Worm (Caenorhabditis elegans) whole organism, L1 larva: ENCODE measurements around the gene slc-28.2.

ENCODE experiments used
- F16B12.6 ChIP-seq: fragments of 150-350 bp; optimal IDR thresholded peaks from 2 replicates; lab custom pipeline; 2014; ENCODE audit warnings: missing biosample characterization, missing genetic modification characterization
- Y116A8C.19 ChIP-seq: sonication (generic microtip); optimal IDR thresholded peaks from 2 replicates; lab custom pipeline; 2016; ENCODE audit warnings: missing compliant biosample characterization, missing genetic modification characterization, borderline replicate concordance
- aly-2 ChIP-seq: fragments of 150-350 bp; optimal IDR thresholded peaks from 2 replicates; lab custom pipeline; 2014; ENCODE audit warnings: missing biosample characterization, missing genetic modification characterization
- ceh-88 ChIP-seq: fragments of 200-800 bp; sonication (Bioruptor generic); IDR thresholded peaks from 2 replicates; pipeline ENCODE4 v1.3.6; 2022; ENCODE audit warnings: missing genetic modification characterization, missing compliant biosample characterization
- efl-1 ChIP-seq, 4 experiments: fragments of 150-350 bp; optimal IDR thresholded peaks in 3 of 4; peaks in 1 of 4; 1 replicate in 1 of 4; 2 replicates in 3 of 4; lab custom pipeline; 2014; ENCODE audit warnings: missing biosample characterization in 2 of 4, missing genetic modification characterization in 2 of 4, missing genetic modification reagents in 2 of 4
- efl-3 ChIP-seq: fragments of 200-800 bp; sonication (Bioruptor generic); optimal IDR thresholded peaks from 2 replicates; lab custom pipeline; 2018; ENCODE audit warnings: mild to moderate bottlenecking, missing genetic modification characterization, missing compliant biosample characterization
- egl-13 ChIP-seq: sonication (generic microtip); optimal IDR thresholded peaks from 2 replicates; lab custom pipeline; 2016; ENCODE audit warnings: missing genotype, missing genetic modification reagents, missing genetic modification characterization, missing compliant biosample characterization
- ets-5 ChIP-seq: fragments of 200-800 bp; sonication (Bioruptor generic); IDR thresholded peaks from 2 replicates; pipeline ENCODE4 v1.3.6; 2022; ENCODE audit warnings: missing genetic modification characterization, missing compliant biosample characterization
- fkh-10 ChIP-seq: sonication (generic microtip); optimal IDR thresholded peaks from 2 replicates; lab custom pipeline; 2017; ENCODE audit warnings: missing biosample characterization, missing genetic modification reagents, missing genetic modification characterization
- fkh-8 ChIP-seq: sonication (generic microtip); optimal IDR thresholded peaks from 2 replicates; lab custom pipeline; 2016; ENCODE audit warnings: mild to moderate bottlenecking, missing genetic modification characterization, missing compliant biosample characterization
- fos-1 ChIP-seq: fragments of 150-350 bp; optimal IDR thresholded peaks from 2 replicates; lab custom pipeline; 2014; ENCODE audit warnings: missing biosample characterization, missing genetic modification characterization
- grh-1 ChIP-seq: fragments of 200-800 bp; sonication (Bioruptor generic); IDR thresholded peaks from 2 replicates; pipeline ENCODE4 v1.3.6; 2022; ENCODE audit warnings: missing genetic modification reagents, missing genetic modification characterization, missing compliant biosample characterization
- hlh-17 ChIP-seq: fragments of 200-800 bp; sonication (Bioruptor generic); optimal IDR thresholded peaks from 2 replicates; lab custom pipeline; 2018; ENCODE audit warnings: missing genetic modification characterization, mild to moderate bottlenecking, missing compliant biosample characterization, moderate library complexity, borderline replicate concordance
- hpl-2 ChIP-seq: fragments of 150-350 bp; optimal IDR thresholded peaks from 2 replicates; lab custom pipeline; 2014; ENCODE audit warnings: missing biosample characterization, missing genetic modification reagents, missing genetic modification characterization
- irx-1 ChIP-seq: sonication (generic microtip); optimal IDR thresholded peaks from 2 replicates; lab custom pipeline; 2016; ENCODE audit warnings: missing genetic modification characterization, missing compliant biosample characterization
- isw-1 ChIP-seq: fragments of 200-800 bp; sonication (Bioruptor generic); IDR thresholded peaks from 2 replicates; pipeline ENCODE4 v1.3.6; 2022; ENCODE audit warnings: missing genetic modification characterization, missing compliant biosample characterization
- jun-1 ChIP-seq: fragments of 150-350 bp; optimal IDR thresholded peaks from 2 replicates; lab custom pipeline; 2014; ENCODE audit warnings: missing biosample characterization, missing genetic modification reagents, missing genetic modification characterization
- lin-14 ChIP-seq: fragments of 200-800 bp; sonication (Bioruptor generic); optimal IDR thresholded peaks from 2 replicates; lab custom pipeline; 2018; ENCODE audit warnings: mild to moderate bottlenecking, missing genetic modification characterization, moderate library complexity, missing compliant biosample characterization
- lin-35 ChIP-seq, 2 experiments: fragments of 150-350 bp; optimal IDR thresholded peaks; 2 replicates each; lab custom pipeline; 2014; ENCODE audit warnings: missing biosample characterization in 2 of 2, missing genetic modification characterization in 2 of 2, missing genetic modification reagents in 2 of 2
- lin-39 ChIP-seq: fragments of 150-350 bp; optimal IDR thresholded peaks from 2 replicates; lab custom pipeline; 2014; ENCODE audit warnings: missing biosample characterization, missing genetic modification reagents, missing genetic modification characterization
- mdl-1 ChIP-seq, 2 experiments: fragments of 150-350 bp; optimal IDR thresholded peaks; 2 replicates each; lab custom pipeline; 2014 to 2017; ENCODE audit warnings: missing biosample characterization in 2 of 2, missing genetic modification characterization in 2 of 2, inconsistent platforms in 1 of 2
- nhr-11 ChIP-seq: fragments of 150-350 bp; optimal IDR thresholded peaks from 2 replicates; lab custom pipeline; 2014; ENCODE audit warnings: missing biosample characterization, missing genetic modification characterization
- nhr-20 ChIP-seq: sonication (generic microtip); optimal IDR thresholded peaks from 2 replicates; lab custom pipeline; 2016; ENCODE audit warnings: mild to moderate bottlenecking, missing genetic modification characterization, missing compliant biosample characterization
- nhr-237 ChIP-seq: fragments of 150-350 bp; optimal IDR thresholded peaks from 2 replicates; lab custom pipeline; 2014; ENCODE audit warnings: missing biosample characterization, missing genetic modification characterization
- nhr-76 ChIP-seq: sonication (generic microtip); optimal IDR thresholded peaks from 2 replicates; lab custom pipeline; 2017; ENCODE audit warnings: missing biosample characterization, missing genetic modification characterization
- nhr-77 ChIP-seq: fragments of 150-350 bp; optimal IDR thresholded peaks from 2 replicates; lab custom pipeline; 2014; ENCODE audit warnings: missing biosample characterization, missing genetic modification characterization
- nhr-85 ChIP-seq: sonication (generic microtip); peaks from one replicate; lab custom pipeline; 2016; ENCODE audit warnings: missing genetic modification characterization, inconsistent platforms, missing compliant biosample characterization
- pax-3 ChIP-seq: fragments of 200-800 bp; sonication (Bioruptor generic); optimal IDR thresholded peaks from 2 replicates; lab custom pipeline; 2018; ENCODE audit warnings: mild to moderate bottlenecking, missing genetic modification characterization, moderate library complexity, missing compliant biosample characterization
- skn-1 ChIP-seq: fragments of 150-350 bp; optimal IDR thresholded peaks from 2 replicates; lab custom pipeline; 2014; ENCODE audit warnings: missing biosample characterization, missing genetic modification characterization
- swsn-7 ChIP-seq: sonication (generic microtip); optimal IDR thresholded peaks from 2 replicates; lab custom pipeline; 2016; ENCODE audit warnings: missing genetic modification characterization, missing compliant biosample characterization
- tbx-2 ChIP-seq: sonication (generic microtip); optimal IDR thresholded peaks from 2 replicates; lab custom pipeline; 2016; ENCODE audit warnings: missing genetic modification characterization, missing compliant biosample characterization
- tlp-1 ChIP-seq: fragments of 150-350 bp; optimal IDR thresholded peaks from 2 replicates; lab custom pipeline; 2014; ENCODE audit warnings: missing biosample characterization, missing genetic modification characterization
- unc-62 ChIP-seq: fragments of 150-350 bp; optimal IDR thresholded peaks from 2 replicates; lab custom pipeline; 2014; ENCODE audit warnings: missing biosample characterization, missing genetic modification reagents, missing genetic modification characterization
- unc-86 ChIP-seq: sonication (generic microtip); optimal IDR thresholded peaks from 2 replicates; lab custom pipeline; 2016; ENCODE audit warnings: missing genetic modification characterization, missing compliant biosample characterization
- unc-98 ChIP-seq: fragments of 200-800 bp; sonication (Bioruptor generic); IDR thresholded peaks from 2 replicates; pipeline ENCODE4 v1.3.6; 2022; ENCODE audit warnings: missing genetic modification characterization, missing compliant biosample characterization
- vab-15 ChIP-seq: sonication (generic microtip); optimal IDR thresholded peaks from 2 replicates; lab custom pipeline; 2017; ENCODE audit warnings: missing genotype, mild to moderate bottlenecking, missing genetic modification characterization, missing compliant biosample characterization
- xbp-1 ChIP-seq: sonication (generic microtip); optimal IDR thresholded peaks from 2 replicates; lab custom pipeline; 2016; ENCODE audit warnings: missing genetic modification characterization, missing compliant biosample characterization
- zip-4 ChIP-seq: fragments of 200-800 bp; sonication (Bioruptor generic); optimal IDR thresholded peaks from 2 replicates; lab custom pipeline; 2018; ENCODE audit warnings: mild to moderate bottlenecking, missing genetic modification characterization, moderate library complexity, missing compliant biosample characterization
- ztf-11 ChIP-seq, 2 experiments: sonication (generic microtip); optimal IDR thresholded peaks; 2 replicates each; lab custom pipeline; 2016 to 2017; ENCODE audit warnings: missing genetic modification characterization in 2 of 2, missing biosample characterization in 1 of 2, missing compliant biosample characterization in 1 of 2
- ztf-4 ChIP-seq: fragments of 150-350 bp; optimal IDR thresholded peaks from 2 replicates; lab custom pipeline; 2014; ENCODE audit warnings: missing biosample characterization, missing genetic modification characterization

Gene slc-28.2

ce11 chrV:3428697-3429096 is 31.3 kb upstream of the slc-28.2 start, which contains the start of gene srab-20:
Gene srab-20 (plus strand): TSS chrV:3428997.
- TF ChIP-seq nhr-76 (tag; lab: Kevin White, UChicago), result no peak
- no peak for TF ChIP-seq fos-1 (tag; lab: Kevin White, UChicago)
- TF ChIP-seq F16B12.6 (tag; lab: Kevin White, UChicago), result no peak
- no peak for TF ChIP-seq ceh-88 (GFP tag; lab: Robert Waterston, UW)
- TF ChIP-seq xbp-1 (tag; lab: Kevin White, UChicago), result no peak
- no peak for TF ChIP-seq fkh-10 (GFP tag; lab: Kevin White, UChicago)
- TF ChIP-seq egl-13 (tag; lab: Kevin White, UChicago), result no peak
- no peak for TF ChIP-seq lin-14
- TF ChIP-seq hlh-17 (GFP tag; lab: Kevin White, UChicago), result no peak
- no peak for TF ChIP-seq jun-1 (tag; lab: Kevin White, UChicago)
- no peak for TF ChIP-seq hpl-2 (GFP tag; lab: Kevin White, UChicago)
- no peak for TF ChIP-seq unc-86 (tag; lab: Kevin White, UChicago)
- no peak for TF ChIP-seq unc-62 (GFP tag; lab: Kevin White, UChicago)
- no peak for TF ChIP-seq Y116A8C.19 (tag; lab: Kevin White, UChicago)
- no peak for TF ChIP-seq grh-1 (GFP tag; lab: Robert Waterston, UW)
- no peak for TF ChIP-seq vab-15 (tag; lab: Kevin White, UChicago)
- no peak for TF ChIP-seq tlp-1
- TF ChIP-seq, all 84 proteins: peak for 0

ce11 chrV:3431535-3431990 is 28.5 kb upstream of the slc-28.2 start, which contains the start of the genes T20D4.19 and srj-9:
Gene T20D4.19 (minus strand): TSS chrV:3431635.
Gene srj-9 (plus strand): TSS chrV:3431940.
- TF ChIP-seq efl-3, result no peak
- TF ChIP-seq lin-35 (GFP tag; optimal IDR thresholded peaks at IDR 0.05; lab: Kevin White, UChicago), result no peak
- TF ChIP-seq hpl-2 (GFP tag; lab: Kevin White, UChicago), result no peak
- TF ChIP-seq fkh-8, result no peak
- TF ChIP-seq ztf-4 (tag; lab: Kevin White, UChicago), result no peak
- TF ChIP-seq nhr-11 (tag; lab: Kevin White, UChicago), result no peak
- TF ChIP-seq F16B12.6 (tag; lab: Kevin White, UChicago), result no peak
- TF ChIP-seq nhr-85 (tag; lab: Kevin White, UChicago), result no peak
- no peak for TF ChIP-seq unc-86 (tag; lab: Kevin White, UChicago)
- no peak for TF ChIP-seq ztf-11 (tag; optimal IDR thresholded peaks at IDR 0.05; lab: Kevin White, UChicago)
- TF ChIP-seq unc-98 (GFP tag; lab: Robert Waterston, UW), result no peak
- TF ChIP-seq nhr-77 (tag; lab: Kevin White, UChicago), result no peak
- TF ChIP-seq skn-1 (tag; lab: Kevin White, UChicago), result no peak
- TF ChIP-seq isw-1 (GFP tag; lab: Robert Waterston, UW), result no peak
- TF ChIP-seq tbx-2 (tag; lab: Kevin White, UChicago), result no peak
- no peak for TF ChIP-seq nhr-237 (tag; lab: Kevin White, UChicago)

- TF ChIP-seq lin-39 (tag; lab: Kevin White, UChicago) (no peak), efl-1 (optimal IDR thresholded peaks at IDR 0.05; lab: Kevin White, UChicago) (no peak), efl-1 (GFP tag; optimal IDR thresholded peaks at IDR 0.05 in 1 of 2; lab: Kevin White, UChicago) (peak in 1 of 2 experiments; percentile 71)
- TF ChIP-seq, all 84 proteins: peak for 1
Observed at ce11 chrV:3442609-3443008, 17.4 kb upstream of the slc-28.2 start.

ce11 chrV:3444777-3445089 is 15.3 kb upstream of the slc-28.2 start, which contains the start of gene cfz-2:
Gene cfz-2 (minus strand): TSS chrV:3444877.
- TF ChIP-seq mdl-1 (tag; optimal IDR thresholded peaks at IDR 0.05; lab: Kevin White, UChicago) (no peak), fkh-8 (no peak), zip-4 (no peak), aly-2 (tag; lab: Kevin White, UChicago) (no peak), ets-5 (no peak), pax-3 (no peak), nhr-20 (tag; lab: Kevin White, UChicago) (no peak), efl-1 (optimal IDR thresholded peaks at IDR 0.05; lab: Kevin White, UChicago) (no peak), efl-1 (GFP tag; optimal IDR thresholded peaks at IDR 0.05 in 1 of 2; lab: Kevin White, UChicago) (no peak), swsn-7 (tag; lab: Kevin White, UChicago) (no peak), grh-1 (GFP tag; lab: Robert Waterston, UW) (no peak), unc-98 (GFP tag; lab: Robert Waterston, UW) (no peak), irx-1 (tag; lab: Kevin White, UChicago) (no peak)
